Fruit fly (Drosophila melanogaster) whole organism, adult: ENCODE data around the gene CG8004.

Experiments used
- CG11617 ChIP-seq: fragments of 200-800 bp; sonication (Bioruptor generic); optimal IDR thresholded peaks from 2 replicates; lab custom pipeline; 2017; ENCODE audit warnings: mild to moderate bottlenecking, missing biosample characterization, missing genetic modification reagents, missing genetic modification characterization
- CG12768 ChIP-seq: fragments of 200-800 bp; sonication (Bioruptor generic); optimal IDR thresholded peaks from 2 replicates; lab custom pipeline; 2017; ENCODE audit warnings: missing biosample characterization, missing genetic modification characterization, mild to moderate bottlenecking, moderate library complexity, missing genetic modification reagents
- CG14711 ChIP-seq: fragments of 200-800 bp; sonication (Bioruptor generic); optimal IDR thresholded peaks from 2 replicates; lab custom pipeline; 2018; ENCODE audit warnings: missing biosample characterization, mild to moderate bottlenecking, missing genetic modification characterization, moderate library complexity
- CG1620 ChIP-seq: fragments of 200-800 bp; sonication (Bioruptor generic); optimal IDR thresholded peaks from 2 replicates; lab custom pipeline; 2016; ENCODE audit warnings: missing biosample characterization, missing genetic modification characterization
- CG33017 ChIP-seq: fragments of 200-800 bp; sonication (Bioruptor generic); optimal IDR thresholded peaks from 2 replicates; lab custom pipeline; 2018; ENCODE audit warnings: missing biosample characterization, mild to moderate bottlenecking, missing genetic modification characterization, moderate library complexity
- CG5204 ChIP-seq: fragments of 200-800 bp; sonication (Bioruptor generic); optimal IDR thresholded peaks from 2 replicates; lab custom pipeline; 2016; ENCODE audit warnings: missing biosample characterization, missing genetic modification characterization
- CG7045 ChIP-seq: fragments of 200-800 bp; sonication (Bioruptor generic); optimal IDR thresholded peaks from 2 replicates; lab custom pipeline; 2017; ENCODE audit warnings: missing biosample characterization, mild to moderate bottlenecking, missing genetic modification characterization
- CG7101 ChIP-seq: fragments of 200-800 bp; sonication (Bioruptor generic); optimal IDR thresholded peaks from 2 replicates; lab custom pipeline; 2018; ENCODE audit warnings: missing biosample characterization, mild to moderate bottlenecking, missing genetic modification characterization, moderate library complexity
- Clk ChIP-seq: fragments of 200-800 bp; sonication (Bioruptor generic); optimal IDR thresholded peaks from 2 replicates; lab custom pipeline; 2017; ENCODE audit warnings: missing biosample characterization, missing genetic modification characterization
- Crg-1 ChIP-seq: fragments of 200-800 bp; sonication (Bioruptor generic); optimal IDR thresholded peaks from 2 replicates; lab custom pipeline; 2016; ENCODE audit warnings: missing biosample characterization, missing genetic modification characterization
- Hr96 ChIP-seq: fragments of 200-800 bp; sonication (Bioruptor generic); optimal IDR thresholded peaks from 2 replicates; lab custom pipeline; 2016; ENCODE audit warnings: missing biosample characterization, missing genetic modification characterization
- Mnt ChIP-seq: fragments of 200-800 bp; sonication (Bioruptor generic); optimal IDR thresholded peaks from 2 replicates; lab custom pipeline; 2016; ENCODE audit warnings: missing biosample characterization, mild to moderate bottlenecking, missing genetic modification characterization
- bab1 ChIP-seq: fragments of 200-800 bp; sonication (Bioruptor generic); optimal IDR thresholded peaks from 3 replicates; lab custom pipeline; 2019; ENCODE audit warnings: missing biosample characterization, mild to moderate bottlenecking, missing genetic modification characterization, moderate library complexity
- cic ChIP-seq: fragments of 200-800 bp; sonication (Bioruptor generic); optimal IDR thresholded peaks from 2 replicates; lab custom pipeline; 2017; ENCODE audit warnings: missing biosample characterization, mild to moderate bottlenecking, missing genetic modification characterization, moderate library complexity
- cnc ChIP-seq, 2 experiments: fragments of >200 bp; optimal IDR thresholded peaks; 2 replicates each; lab custom pipeline; 2017
- kay ChIP-seq: fragments of 200-800 bp; sonication (Bioruptor generic); peaks from one replicate; lab custom pipeline; 2016; ENCODE audit warnings: missing biosample characterization, missing genetic modification characterization, borderline replicate concordance
- ovo ChIP-seq: fragments of 200-800 bp; sonication (Bioruptor generic); optimal IDR thresholded peaks from 2 replicates; lab custom pipeline; 2016; ENCODE audit warnings: missing biosample characterization, missing genetic modification characterization
- pad ChIP-seq: fragments of 200-800 bp; sonication (Bioruptor generic); optimal IDR thresholded peaks from 3 replicates; lab custom pipeline; 2017; ENCODE audit warnings: missing biosample characterization, missing genetic modification characterization, mild to moderate bottlenecking, moderate library complexity, missing genetic modification reagents
- tj ChIP-seq: fragments of 200-800 bp; sonication (Bioruptor generic); optimal IDR thresholded peaks from 3 replicates; lab custom pipeline; 2017; ENCODE audit warnings: missing biosample characterization, mild to moderate bottlenecking, missing genetic modification characterization, moderate library complexity
- toe ChIP-seq: fragments of 200-800 bp; sonication (Bioruptor generic); optimal IDR thresholded peaks from 2 replicates; lab custom pipeline; 2016; ENCODE audit warnings: missing biosample characterization, missing genetic modification characterization

The CG8004 gene

DNA sequence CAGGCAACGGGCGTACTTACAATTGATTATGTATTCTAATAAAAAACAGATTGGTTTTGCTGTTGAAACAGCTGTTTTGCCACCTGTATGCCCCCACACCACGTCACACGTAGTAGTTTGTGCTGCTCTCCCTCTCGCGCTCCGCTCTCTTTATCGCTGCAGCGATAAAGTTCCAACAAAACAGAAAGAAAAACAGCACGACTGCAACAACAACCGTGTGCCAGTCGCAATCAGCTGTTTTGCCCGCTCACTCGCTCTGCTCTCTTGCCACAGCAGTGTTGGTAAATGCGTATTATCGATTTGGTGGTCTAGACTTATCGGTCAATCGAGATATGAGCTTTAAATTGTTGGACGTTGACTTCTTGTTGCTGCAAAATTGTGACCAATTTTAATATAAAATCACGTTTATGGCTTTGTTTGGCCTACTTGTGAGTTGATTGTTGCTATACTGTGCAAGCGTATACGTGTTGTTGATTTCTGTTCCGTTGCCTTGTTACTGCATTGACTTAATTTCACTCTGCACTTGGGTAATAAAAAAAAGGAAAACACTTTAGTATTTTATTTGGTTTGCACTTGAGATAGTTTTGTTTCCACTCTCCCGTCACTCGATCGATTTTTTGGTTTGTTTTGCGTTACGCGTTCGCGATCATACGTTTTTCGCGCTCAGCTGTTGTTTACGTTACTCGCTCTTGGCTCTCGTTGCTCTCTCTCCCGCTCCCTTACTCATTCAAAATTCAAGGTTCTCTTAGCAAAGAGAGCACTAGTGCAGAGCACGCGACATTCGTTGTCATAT is 31.2 kb downstream of the CG8004 start:
- TF ChIP-seq pad (GFP tag; lab: Kevin White, UChicago), result peak; percentile 57
- peak; percentile 71 for TF ChIP-seq CG11617 (GFP tag; lab: Kevin White, UChicago)
- TF ChIP-seq kay, result peak; percentile 79
- no peak for TF ChIP-seq Clk
- peak; percentile 45 for TF ChIP-seq tj (GFP tag; lab: Kevin White, UChicago)
- TF ChIP-seq CG5204 (GFP tag; lab: Kevin White, UChicago), result no peak
- TF ChIP-seq toe (GFP tag; lab: Kevin White, UChicago), result no peak
- no peak for TF ChIP-seq CG1620 (GFP tag; lab: Kevin White, UChicago)
- no peak for TF ChIP-seq CG14711 (tag; lab: Kevin White, UChicago)
- TF ChIP-seq Crg-1 (GFP tag; lab: Kevin White, UChicago), result peak; percentile 86
- TF ChIP-seq CG33017 (tag; lab: Kevin White, UChicago), result peak; percentile 36
- TF ChIP-seq Mnt, result no peak
- TF ChIP-seq cnc (optimal IDR thresholded peaks at IDR 0.05; lab: Kevin White, UChicago), result no peak
- TF ChIP-seq CG7045 (GFP tag; lab: Kevin White, UChicago), result no peak
- TF ChIP-seq bab1 (GFP tag; lab: Kevin White, UChicago), result peak; percentile 56
- peak; percentile 21 for TF ChIP-seq CG7101 (tag; lab: Kevin White, UChicago)
- no peak for TF ChIP-seq ovo (GFP tag; lab: Kevin White, UChicago)
- TF ChIP-seq cic (GFP tag; lab: Kevin White, UChicago), result peak; percentile 46
- peak; percentile 38 for TF ChIP-seq Hr96 (GFP tag; lab: Kevin White, UChicago)
- peak; percentile 66 for TF ChIP-seq CG12768 (GFP tag; lab: Kevin White, UChicago)

DNA sequence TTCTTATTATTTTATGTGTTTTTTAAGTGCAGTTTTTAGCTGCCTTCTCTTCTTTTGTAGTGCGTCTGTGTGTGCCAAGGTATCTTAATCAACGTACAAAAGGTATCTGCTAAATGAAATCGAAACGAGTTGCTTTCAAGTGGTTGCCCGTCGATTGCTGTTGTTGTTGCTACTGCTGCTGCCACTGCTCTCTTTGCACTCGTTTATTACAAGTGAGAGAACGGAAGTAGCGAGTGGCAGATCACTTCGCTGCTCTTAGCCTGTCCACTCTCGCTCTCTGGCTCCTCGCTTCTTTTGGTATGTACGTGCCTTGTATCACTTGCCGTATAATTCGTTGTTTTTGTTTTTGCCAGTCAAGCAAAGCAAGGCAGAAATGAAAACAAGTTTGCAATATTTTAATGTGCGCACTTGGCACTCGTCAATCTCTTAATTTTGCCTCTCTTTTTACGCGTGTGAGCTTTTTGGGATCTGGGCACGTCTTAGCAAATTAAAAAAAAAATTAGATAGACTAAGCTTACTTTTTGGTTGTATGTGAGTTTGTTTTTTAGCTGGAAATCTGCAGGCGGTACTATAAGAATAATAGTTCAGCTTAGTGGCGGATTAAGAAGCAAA is 31.9 kb downstream of the CG8004 start:
- TF ChIP-seq bab1 (GFP tag; lab: Kevin White, UChicago) (no peak), tj (GFP tag; lab: Kevin White, UChicago) (peak; percentile 42), cic (GFP tag; lab: Kevin White, UChicago) (no peak)

DNA sequence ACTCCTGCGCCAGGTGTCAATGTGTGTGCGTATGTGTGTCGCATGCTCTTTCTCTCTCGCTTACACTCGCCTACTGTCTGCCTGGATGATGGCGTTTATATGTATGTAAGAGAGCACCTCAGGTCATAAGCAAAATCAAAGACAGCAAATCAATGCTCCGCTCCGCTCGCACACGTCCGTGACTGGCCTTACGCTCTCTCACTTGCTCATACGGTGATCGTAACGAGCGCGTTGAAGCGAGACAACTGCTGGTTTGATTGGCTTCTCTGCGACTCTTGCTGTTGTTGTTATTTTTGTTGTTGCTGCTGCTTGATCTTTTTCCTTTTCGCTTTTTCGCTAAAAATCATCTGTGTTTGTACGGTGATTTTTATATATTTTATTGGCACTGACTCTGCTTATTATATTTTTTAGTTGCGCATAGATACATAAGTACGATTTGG is 32.7 kb downstream of the CG8004 start:
- TF ChIP-seq toe (GFP tag; lab: Kevin White, UChicago), result no peak
- TF ChIP-seq ovo (GFP tag; lab: Kevin White, UChicago), result no peak
- TF ChIP-seq Mnt, result peak; percentile 57
- no peak for TF ChIP-seq CG33017 (tag; lab: Kevin White, UChicago)
- peak; percentile 17 for TF ChIP-seq CG14711 (tag; lab: Kevin White, UChicago)
- peak; percentile 79 for TF ChIP-seq cic (GFP tag; lab: Kevin White, UChicago)
- peak; percentile 50 for TF ChIP-seq Clk
- TF ChIP-seq tj (GFP tag; lab: Kevin White, UChicago), result peak; percentile 67
- peak in 1 of 2 experiments; percentile 12 for TF ChIP-seq cnc (optimal IDR thresholded peaks at IDR 0.05; lab: Kevin White, UChicago)
- peak; percentile 51 for TF ChIP-seq bab1 (GFP tag; lab: Kevin White, UChicago)
- TF ChIP-seq pad (GFP tag; lab: Kevin White, UChicago), result peak; percentile 84
- TF ChIP-seq CG7045 (GFP tag; lab: Kevin White, UChicago), result no peak
- no peak for TF ChIP-seq Crg-1 (GFP tag; lab: Kevin White, UChicago)
- TF ChIP-seq CG7101 (tag; lab: Kevin White, UChicago), result peak; percentile 41
- peak; percentile 0 for TF ChIP-seq CG12768 (GFP tag; lab: Kevin White, UChicago)
- TF ChIP-seq CG1620 (GFP tag; lab: Kevin White, UChicago), result no peak
